Worm (Caenorhabditis elegans): Measurements from ENCODE around the gene sfxn-1.4.

sfxn-1.4 gene

ce11 chrII:11634057-11634676, 46.9 kb downstream of the sfxn-1.4 start (continued):
- TF ChIP-seq hlh-8 (tag; optimal IDR thresholded peaks at IDR 0.05) (peak; percentile 48), nhr-232 (tag; optimal IDR thresholded peaks at IDR 0.05) (no peak), madf-2 (tag; optimal IDR thresholded peaks at IDR 0.05) (peak; percentile 100), T23F11.4 (GFP tag; optimal IDR thresholded peaks at IDR 0.05) (peak; percentile 36), ceh-19 (GFP tag; optimal IDR thresholded peaks at IDR 0.05) (peak; percentile 64), ets-4 (tag; optimal IDR thresholded peaks at IDR 0.05) (peak; percentile 3), ceh-30 (tag; optimal IDR thresholded peaks at IDR 0.05) (no peak), fkh-6 (tag; optimal IDR thresholded peaks at IDR 0.05) (peak; percentile 2), elt-4 (tag; optimal IDR thresholded peaks at IDR 0.05) (no peak), ceh-34 (tag; optimal IDR thresholded peaks at IDR 0.05) (peak; percentile 90), nhr-11 (tag; optimal IDR thresholded peaks at IDR 0.05) (no peak), lin-11 (tag; optimal IDR thresholded peaks at IDR 0.05) (no peak), hlh-30 (tag; optimal IDR thresholded peaks at IDR 0.05; ENCODE audit: insufficient read depth) (peak; percentile 95), ceh-45 (GFP tag; IDR thresholded peaks at IDR 0.05) (no peak), C38D4.7 (GFP tag; optimal IDR thresholded peaks at IDR 0.05) (peak; percentile 16), hlh-6 (tag; optimal IDR thresholded peaks at IDR 0.05) (peak; percentile 46), tbx-7 (tag; optimal IDR thresholded peaks at IDR 0.05) (peak; percentile 24), che-1 (tag; optimal IDR thresholded peaks at IDR 0.05) (peak; percentile 18), syd-9 (tag; optimal IDR thresholded peaks at IDR 0.05) (peak; percentile 69), K09A11.1 (tag; optimal IDR thresholded peaks at IDR 0.05; ENCODE audit: insufficient read depth) (peak; percentile 54), nfya-1 (tag; optimal IDR thresholded peaks at IDR 0.05) (peak; percentile 91), hlh-15 (tag; optimal IDR thresholded peaks at IDR 0.05) (no peak), lim-6 (tag; optimal IDR thresholded peaks at IDR 0.05) (no peak), sdc-2 (tag; optimal IDR thresholded peaks at IDR 0.05) (peak; percentile 64), ceh-14 (tag; optimal IDR thresholded peaks at IDR 0.05) (peak; percentile 47), unc-55 (GFP tag; optimal IDR thresholded peaks at IDR 0.05) (peak; percentile 89), ceh-24 (tag; optimal IDR thresholded peaks at IDR 0.05) (no peak), mec-3 (tag; optimal IDR thresholded peaks at IDR 0.05; ENCODE audit: borderline replicate concordance) (no peak), pax-1 (tag; optimal IDR thresholded peaks at IDR 0.05) (no peak), unc-42 (tag; optimal IDR thresholded peaks at IDR 0.05) (peak; percentile 34)

- no peak for TF ChIP-seq dve-1 (tag; optimal IDR thresholded peaks at IDR 0.05)
- TF ChIP-seq ztf-16 (tag; optimal IDR thresholded peaks at IDR 0.05) = no peak
- TF ChIP-seq F13H6.1 (tag; optimal IDR thresholded peaks at IDR 0.05) = no peak
- TF ChIP-seq unc-3 (GFP tag; conservative IDR thresholded peaks at IDR 0.05) = no peak
- TF ChIP-seq unc-3 (tag; optimal IDR thresholded peaks at IDR 0.05) = no peak
These were observed 47.5 kb downstream of the sfxn-1.4 start, which contains the start of gene din-1 for ce11 chrII:11633509-11633908. Gene din-1 (minus strand): TSS chrII:11633609.

ce11 chrII:11632689-11633088, 48.3 kb downstream of the sfxn-1.4 start:
- TF ChIP-seq ceh-31 (tag; optimal IDR thresholded peaks at IDR 0.05) = peak; percentile 27
- TF ChIP-seq hlh-30 (tag; optimal IDR thresholded peaks at IDR 0.05; ENCODE audit: insufficient read depth) = no peak
- no peak for TF ChIP-seq madf-2 (tag; optimal IDR thresholded peaks at IDR 0.05)
- peak; percentile 19 for TF ChIP-seq ref-2 (tag; optimal IDR thresholded peaks at IDR 0.05)
- peak; percentile 26 for TF ChIP-seq syd-9 (tag; optimal IDR thresholded peaks at IDR 0.05)
- TF ChIP-seq ceh-18 (tag; optimal IDR thresholded peaks at IDR 0.05) = no peak
- no peak for TF ChIP-seq ceh-19 (GFP tag; optimal IDR thresholded peaks at IDR 0.05)
- TF ChIP-seq nfya-1 (tag; optimal IDR thresholded peaks at IDR 0.05) = peak; percentile 17
- TF ChIP-seq unc-42 (tag; optimal IDR thresholded peaks at IDR 0.05) = no peak
- peak; percentile 19 for TF ChIP-seq sdc-2 (tag; optimal IDR thresholded peaks at IDR 0.05)
- TF ChIP-seq rnt-1 (tag; optimal IDR thresholded peaks at IDR 0.05) = no peak
- TF ChIP-seq pqm-1 (tag; optimal IDR thresholded peaks at IDR 0.05) = no peak
- peak; percentile 58 for TF ChIP-seq tbx-2 (tag; optimal IDR thresholded peaks at IDR 0.05)
- no peak for TF ChIP-seq gmeb-2 (tag; optimal IDR thresholded peaks at IDR 0.05)
- TF ChIP-seq elt-2 (tag; optimal IDR thresholded peaks at IDR 0.05) = peak; percentile 3
- peak; percentile 27 for TF ChIP-seq hlh-6 (tag; optimal IDR thresholded peaks at IDR 0.05)

Measured in whole organism, late embryonic.